Worm (Caenorhabditis elegans): ENCODE measurements around the gene Y57G11C.1130.
"Not testable (repeated sequence)": the region's sequence is repeated elsewhere in the genome, so short reads cannot be mapped to it uniquely, and the experiment has no call there.

The Y57G11C.1130 gene

ce11 chrIV:14759662-14760061 lies 22.6 kb upstream of the Y57G11C.1130 start:
- no peak for TF ChIP-seq nhr-10 (tag; optimal IDR thresholded peaks at IDR 0.05)
- TF ChIP-seq ama-1 (optimal IDR thresholded peaks at IDR 0.05), result no peak
- TF ChIP-seq alr-1 (tag; optimal IDR thresholded peaks at IDR 0.05), result no peak
- TF ChIP-seq nhr-6 (tag; optimal IDR thresholded peaks at IDR 0.05), result no peak

- no peak for TF ChIP-seq gmeb-1 (tag; optimal IDR thresholded peaks at IDR 0.05)
These were observed 21.5 kb upstream of the Y57G11C.1130 start, which contains the start of gene ptp-5.2 for ce11 chrIV:14760845-14761244. TSS of gene ptp-5.2 (minus strand) at chrIV:14760945.

ce11 chrIV:14763348-14763747 lies 19.0 kb upstream of the Y57G11C.1130 start:
- TF ChIP-seq C34F6.9 (tag; optimal IDR thresholded peaks at IDR 0.05) (peak; percentile 82), blmp-1 (tag; optimal IDR thresholded peaks at IDR 0.05; ENCODE audit: insufficient read depth) (peak; percentile 15), ama-1 (optimal IDR thresholded peaks at IDR 0.05) (peak; percentile 65), unc-55 (GFP tag; optimal IDR thresholded peaks at IDR 0.05) (peak; percentile 61), lsy-2 (tag; optimal IDR thresholded peaks at IDR 0.05) (peak in 1 of 2 experiments; percentile 50), crh-2 (tag; optimal IDR thresholded peaks at IDR 0.05) (peak; percentile 54), nhr-129 (tag; optimal IDR thresholded peaks at IDR 0.05) (peak; percentile 86), sma-3 (GFP tag; optimal IDR thresholded peaks at IDR 0.05) (peak; percentile 27), sma-9 (GFP tag; optimal IDR thresholded peaks at IDR 0.05) (peak; percentile 34), F13H6.1 (tag; optimal IDR thresholded peaks at IDR 0.05) (peak; percentile 55), nhr-6 (tag; optimal IDR thresholded peaks at IDR 0.05) (peak; percentile 21), nhr-21 (tag; optimal IDR thresholded peaks at IDR 0.05) (peak; percentile 57), mdl-1 (tag; optimal IDR thresholded peaks at IDR 0.05) (peak; percentile 43 to 65), fos-1 (tag; optimal IDR thresholded peaks at IDR 0.05) (peak; percentile 53), lin-13 (GFP tag; optimal IDR thresholded peaks at IDR 0.05) (peak; percentile 13), mab-5 (tag; optimal IDR thresholded peaks at IDR 0.05) (peak; percentile 20)
- TF ChIP-seq sma-9 (tag; optimal IDR thresholded peaks at IDR 0.05), result not testable (repeated sequence)

ce11 chrIV:14763938-14764718 lies 18.2 kb upstream of the Y57G11C.1130 start:
- TF ChIP-seq nhr-237 (tag; optimal IDR thresholded peaks at IDR 0.05) (no peak), ztf-1 (GFP tag; conservative IDR thresholded peaks at IDR 0.05) (no peak), lsy-2 (tag; optimal IDR thresholded peaks at IDR 0.05) (peak in 1 of 2 experiments; percentile 28), sem-4 (tag; optimal IDR thresholded peaks at IDR 0.05) (no peak), ama-1 (optimal IDR thresholded peaks at IDR 0.05) (peak; percentile 81), mbf-1 (tag; optimal IDR thresholded peaks at IDR 0.05) (no peak), ZK546.5 (tag; optimal IDR thresholded peaks at IDR 0.05) (no peak), ztf-4 (tag; optimal IDR thresholded peaks at IDR 0.05) (peak; percentile 39)

DNA sequence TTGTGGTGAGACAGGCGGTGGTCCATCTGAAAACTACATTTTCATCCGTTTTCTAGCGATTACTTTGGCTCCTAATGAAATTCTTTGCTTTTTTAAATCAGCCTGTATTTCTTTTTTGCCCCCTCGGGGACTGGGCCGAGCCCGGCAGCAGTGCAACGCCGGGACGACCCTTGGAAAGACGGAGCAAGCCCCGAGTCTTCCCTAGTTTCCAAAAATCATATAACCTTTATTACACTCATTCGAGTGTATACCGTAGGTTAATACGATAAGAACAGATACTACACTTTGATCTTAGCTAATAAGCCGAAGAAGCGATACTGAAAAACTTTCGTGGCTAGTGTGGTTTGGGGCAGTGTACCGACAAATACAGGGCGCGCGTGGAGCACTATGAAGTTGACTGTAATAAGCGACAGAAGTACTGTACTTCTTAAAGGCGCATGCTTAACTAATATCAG lies 17.6 kb upstream of the Y57G11C.1130 start:
- no peak for TF ChIP-seq ztf-1 (GFP tag; conservative IDR thresholded peaks at IDR 0.05)
- peak; percentile 8 for TF ChIP-seq sma-3 (GFP tag; optimal IDR thresholded peaks at IDR 0.05)
- peak; percentile 34 for TF ChIP-seq snpc-4 (tag; optimal IDR thresholded peaks at IDR 0.05)
- no peak for TF ChIP-seq alr-1 (tag; optimal IDR thresholded peaks at IDR 0.05)
- no peak for TF ChIP-seq F13H6.1 (tag; optimal IDR thresholded peaks at IDR 0.05)
- TF ChIP-seq unc-55 (GFP tag; optimal IDR thresholded peaks at IDR 0.05), result no peak
- no peak for TF ChIP-seq ZK546.5 (tag; optimal IDR thresholded peaks at IDR 0.05)
- no peak for TF ChIP-seq nhr-21 (tag; optimal IDR thresholded peaks at IDR 0.05)

ce11 chrIV:14765336-14765735 lies 17.0 kb upstream of the Y57G11C.1130 start, which contains the start of gene Y57G11C.5:
TSS of gene Y57G11C.5 (minus strand) at chrIV:14765436.
- no peak for TF ChIP-seq ztf-4 (tag; optimal IDR thresholded peaks at IDR 0.05)
- no peak for TF ChIP-seq ztf-1 (GFP tag; conservative IDR thresholded peaks at IDR 0.05)
- no peak for TF ChIP-seq unc-62 (GFP tag; optimal IDR thresholded peaks at IDR 0.05)
- TF ChIP-seq lsy-2 (tag; optimal IDR thresholded peaks at IDR 0.05), result no peak
- no peak for TF ChIP-seq nhr-25 (tag; optimal IDR thresholded peaks at IDR 0.05)
- TF ChIP-seq peb-1 (tag; optimal IDR thresholded peaks at IDR 0.05), result no peak
- no peak for TF ChIP-seq unc-55 (GFP tag; optimal IDR thresholded peaks at IDR 0.05)
- no peak for TF ChIP-seq C34F6.9 (tag; optimal IDR thresholded peaks at IDR 0.05)
- TF ChIP-seq ceh-16 (tag; optimal IDR thresholded peaks at IDR 0.05), result no peak
- TF ChIP-seq blmp-1 (tag; optimal IDR thresholded peaks at IDR 0.05; ENCODE audit: insufficient read depth), result no peak
- no peak for TF ChIP-seq mbf-1 (tag; optimal IDR thresholded peaks at IDR 0.05)
- no peak for TF ChIP-seq sma-9 (GFP tag; optimal IDR thresholded peaks at IDR 0.05)
- TF ChIP-seq sma-9 (tag; optimal IDR thresholded peaks at IDR 0.05), result no peak
- no peak for TF ChIP-seq elt-3 (tag; optimal IDR thresholded peaks at IDR 0.05)
- TF ChIP-seq sem-4 (tag; optimal IDR thresholded peaks at IDR 0.05), result no peak

Data from whole organism, L2 larva.